Worm (Caenorhabditis elegans): Measurements from ENCODE around the gene sut-2.

DNA sequence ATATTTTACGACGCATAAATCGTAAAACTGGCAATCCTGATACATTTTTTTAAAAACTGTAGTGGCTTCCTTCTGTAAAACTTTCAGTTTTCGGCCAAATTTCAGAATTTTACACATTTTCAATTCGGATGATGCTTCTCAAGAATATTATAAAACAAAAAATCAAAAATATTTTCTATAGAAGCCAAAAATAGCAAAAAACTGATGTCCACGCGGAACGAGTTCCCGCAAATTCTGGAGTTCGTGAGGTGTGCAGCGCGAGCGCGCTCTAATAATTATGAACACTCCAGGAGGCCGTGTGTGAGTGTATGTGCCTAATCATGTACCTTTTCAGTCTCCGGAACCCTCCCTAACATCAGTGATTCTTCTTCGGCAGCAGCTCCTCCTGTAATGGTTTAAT is 47.4 kb upstream of the sut-2 start, which contains the start of gene sumv-2:
- TF ChIP-seq cog-1 (tag; optimal IDR thresholded peaks at IDR 0.05) = no peak
- TF ChIP-seq med-1 (GFP tag; optimal IDR thresholded peaks at IDR 0.05; ENCODE audit: insufficient read depth) = no peak
- no peak for TF ChIP-seq klf-2 (GFP tag; conservative IDR thresholded peaks at IDR 0.05)
- no peak for TF ChIP-seq flt-1 (GFP tag; IDR thresholded peaks at IDR 0.05)
